Fruit fly (Drosophila melanogaster): Measurements from ENCODE around the gene emc.

Gene emc

DNA sequence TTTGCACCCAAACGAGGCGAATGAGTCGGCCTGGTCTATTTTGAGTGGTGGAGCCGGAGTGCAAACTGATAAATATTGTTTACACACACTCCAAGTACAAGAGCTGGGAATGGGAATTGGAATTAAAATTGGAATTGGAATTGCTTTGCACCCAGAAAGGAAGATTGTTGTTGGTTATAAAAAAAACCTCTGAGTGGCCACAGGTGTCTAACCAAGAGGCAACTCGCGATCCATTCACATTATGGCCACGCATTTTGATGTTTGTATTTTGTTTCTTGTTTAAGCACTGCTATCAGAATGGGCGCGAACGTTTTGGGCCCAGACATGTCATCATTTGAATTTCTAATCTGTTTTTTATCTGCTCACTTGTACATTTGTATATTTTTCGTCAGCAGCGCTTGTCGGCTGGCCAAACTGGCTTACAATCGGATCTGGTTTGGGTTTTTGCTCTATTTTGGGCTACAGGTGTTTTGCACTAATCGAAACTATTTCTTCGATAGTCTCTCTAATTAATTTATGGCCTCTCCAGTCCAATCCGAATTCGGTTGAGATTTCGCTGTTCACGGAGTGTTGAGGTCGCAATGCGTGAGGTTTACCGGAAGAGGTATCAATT, 32.6 kb downstream of the emc start (continued):
- TF ChIP-seq gro (GFP tag; optimal IDR thresholded peaks at IDR 0.05) (peak; percentile 63), prd (optimal IDR thresholded peaks at IDR 0.05) (no peak), prd (GFP tag; IDR thresholded peaks at IDR 0.05) (no peak), Eip74EF (GFP tag; optimal IDR thresholded peaks at IDR 0.05) (peak in 1 of 2 experiments; percentile 3), sug (tag; optimal IDR thresholded peaks at IDR 0.05) (peak; percentile 76), Lpt (GFP tag; optimal IDR thresholded peaks at IDR 0.05) (no peak), CG34422 (GFP tag; IDR thresholded peaks at IDR 0.05) (no peak), lmd (GFP tag; IDR thresholded peaks at IDR 0.05) (no peak), CG14441 (GFP tag; IDR thresholded peaks at IDR 0.05) (peak; percentile 22; the same call in 1 of the 2 replicates), esg (GFP tag; conservative IDR thresholded peaks at IDR 0.05) (0 out of 2 replicates have a peak, but pooled peaks have one; percentile 18), grn (GFP tag; optimal IDR thresholded peaks at IDR 0.05) (peak; percentile 23), CG3847 (GFP tag; IDR thresholded peaks at IDR 0.05) (peak; percentile 21; the same call in 1 of the 2 replicates), Med (GFP tag) (peak; percentile 64), disco-r (GFP tag; optimal IDR thresholded peaks at IDR 0.05) (no peak), ranshi (GFP tag; IDR thresholded peaks at IDR 0.05) (peak; percentile 27; the same call in 1 of the 2 replicates), CG12071 (GFP tag; optimal IDR thresholded peaks at IDR 0.05) (no peak), CG18476 (GFP tag; optimal IDR thresholded peaks at IDR 0.05) (no peak), Taf1 (GFP tag; IDR thresholded peaks at IDR 0.05) (no peak), Rx (GFP tag; IDR thresholded peaks at IDR 0.05) (0 out of 2 replicates have a peak, but pooled peaks have one; percentile 23), CHES-1-like (GFP tag; optimal IDR thresholded peaks at IDR 0.05) (peak; percentile 21), CG11247 (GFP tag; IDR thresholded peaks at IDR 0.05) (0 out of 2 replicates have a peak, but pooled peaks have one; percentile 5), ftz-f1 (GFP tag; optimal IDR thresholded peaks at IDR 0.05) (no peak), CG12769 (tag; optimal IDR thresholded peaks at IDR 0.05) (peak; percentile 78), slbo (GFP tag; IDR thresholded peaks at IDR 0.05) (peak; percentile 44), gce (GFP tag; IDR thresholded peaks at IDR 0.05) (no peak), CG18011 (GFP tag; optimal IDR thresholded peaks at IDR 0.05) (no peak), CG9932 (GFP tag; IDR thresholded peaks at IDR 0.05) (peak; percentile 42), CG6765 (GFP tag; optimal IDR thresholded peaks at IDR 0.05) (peak; percentile 16), pan (optimal IDR thresholded peaks at IDR 0.05) (no peak), pan (GFP tag; optimal IDR thresholded peaks at IDR 0.05 in 1 of 2, IDR thresholded peaks at IDR 0.05 in 1 of 2) (no peak), row (GFP tag; IDR thresholded peaks at IDR 0.05) (peak; percentile 50), CG14710 (tag; optimal IDR thresholded peaks at IDR 0.05) (no peak), al (GFP tag; IDR thresholded peaks at IDR 0.05) (peak; percentile 41), Bteb2 (GFP tag; optimal IDR thresholded peaks at IDR 0.05) (no peak), chn (GFP tag; optimal IDR thresholded peaks at IDR 0.05) (no peak), inv (GFP tag; IDR thresholded peaks at IDR 0.05; ENCODE audit: partially characterized antibody) (no peak), CG11696 (GFP tag; IDR thresholded peaks at IDR 0.05) (peak; percentile 95), CG17328 (GFP tag; IDR thresholded peaks at IDR 0.05) (no peak), pb (GFP tag; optimal IDR thresholded peaks at IDR 0.05) (no peak), vnd (GFP tag; IDR thresholded peaks at IDR 0.05; ENCODE audit: partially characterized antibody) (peak; percentile 74), grau (tag; optimal IDR thresholded peaks at IDR 0.05) (peak; percentile 12), CG34224 (GFP tag; IDR thresholded peaks at IDR 0.05; ENCODE audit: partially characterized antibody) (no peak), CG2120 (GFP tag; optimal IDR thresholded peaks at IDR 0.05) (peak; percentile 4), wdn (GFP tag; IDR thresholded peaks at IDR 0.05) (0 out of 2 replicates have a peak, but pooled peaks have one; percentile 26), gem (tag; optimal IDR thresholded peaks at IDR 0.05) (peak; percentile 33), C15 (GFP tag; IDR thresholded peaks at IDR 0.05) (0 out of 3 replicates have a peak, but pooled peaks have one; percentile 14), ind (GFP tag; optimal IDR thresholded peaks at IDR 0.05) (no peak), onecut (GFP tag; IDR thresholded peaks at IDR 0.05) (no peak), Vsx1 (GFP tag; optimal IDR thresholded peaks at IDR 0.05) (peak; percentile 21), dpn (GFP tag; optimal IDR thresholded peaks at IDR 0.05) (no peak), Rfx (GFP tag; IDR thresholded peaks at IDR 0.05) (peak; percentile 42; the same call in 1 of the 2 replicates)
